Fruit fly (Drosophila melanogaster) whole organism, embryonic: ENCODE results near the gene prt.

ENCODE experiments used
- Ada2b ChIP-seq: fragments of 200-800 bp; sonication (Bioruptor generic); IDR thresholded peaks from 2 replicates; pipeline ENCODE4 v1.3.6; 2022; ENCODE audit warnings: missing biosample characterization, missing genetic modification characterization
- Bteb2 ChIP-seq: fragments of 200-800 bp; sonication (Bioruptor generic); optimal IDR thresholded peaks from 2 replicates; lab custom pipeline; 2016; ENCODE audit warnings: missing biosample characterization, missing genetic modification characterization
- CG10565 ChIP-seq: fragments of 200-800 bp; sonication (Bioruptor generic); optimal IDR thresholded peaks from 3 replicates; lab custom pipeline; 2016; ENCODE audit warnings: missing biosample characterization, mild to moderate bottlenecking, missing genetic modification characterization
- CG11085 ChIP-seq: fragments of 200-800 bp; sonication (Bioruptor generic); IDR thresholded peaks from 2 replicates; pipeline ENCODE4 v1.3.6; 2022; ENCODE audit warnings: missing biosample characterization, missing genetic modification characterization
- CG13894 ChIP-seq: fragments of 200-800 bp; sonication (Bioruptor generic); optimal IDR thresholded peaks from 3 replicates; lab custom pipeline; 2018; ENCODE audit warnings: missing biosample characterization, mild to moderate bottlenecking, missing genetic modification characterization, moderate library complexity
- CG14441 ChIP-seq: fragments of 200-800 bp; sonication (Bioruptor generic); IDR thresholded peaks from 2 replicates; pipeline ENCODE4 v1.3.6; 2022; ENCODE audit warnings: missing biosample characterization, missing genetic modification characterization
- CG18262 ChIP-seq: fragments of 200-800 bp; optimal IDR thresholded peaks from 3 replicates; lab custom pipeline; 2019; ENCODE audit warnings: missing biosample characterization, mild to moderate bottlenecking, missing genetic modification characterization, moderate library complexity
- CG18764 ChIP-seq: fragments of 200-800 bp; sonication (Bioruptor generic); optimal IDR thresholded peaks from 3 replicates; lab custom pipeline; 2016; ENCODE audit warnings: missing biosample characterization, missing genetic modification characterization
- CG30431 ChIP-seq: fragments of 200-800 bp; sonication (Bioruptor generic); optimal IDR thresholded peaks from 2 replicates; lab custom pipeline; 2017; ENCODE audit warnings: missing biosample characterization, missing genetic modification characterization
- CG31224 ChIP-seq: fragments of 200-800 bp; sonication (Bioruptor generic); IDR thresholded peaks from 2 replicates; pipeline ENCODE4 v1.3.6; 2022; ENCODE audit warnings: missing biosample characterization, missing genetic modification characterization
- CG3163 ChIP-seq: fragments of 200-800 bp; sonication (Bioruptor generic); optimal IDR thresholded peaks from 3 replicates; lab custom pipeline; 2016; ENCODE audit warnings: missing biosample characterization, missing genetic modification characterization
- CG32767 ChIP-seq: fragments of 200-800 bp; sonication (Bioruptor generic); IDR thresholded peaks from 2 replicates; pipeline ENCODE4 v1.3.6; 2022; ENCODE audit warnings: missing biosample characterization, missing genetic modification characterization
- CG4820 ChIP-seq: fragments of 200-800 bp; sonication (Bioruptor generic); optimal IDR thresholded peaks from 3 replicates; lab custom pipeline; 2016; ENCODE audit warnings: missing biosample characterization, missing genetic modification characterization
- CG7839 ChIP-seq: fragments of 200-800 bp; sonication (Bioruptor generic); optimal IDR thresholded peaks from 3 replicates; lab custom pipeline; 2018; ENCODE audit warnings: missing biosample characterization, mild to moderate bottlenecking, missing genetic modification characterization, moderate library complexity
- CG8281 ChIP-seq: fragments of 200-800 bp; sonication (Bioruptor generic); optimal IDR thresholded peaks from 2 replicates; lab custom pipeline; 2018; ENCODE audit warnings: missing biosample characterization, mild to moderate bottlenecking, missing genetic modification characterization, moderate library complexity
- CG8359 ChIP-seq: fragments of 200-800 bp; sonication (Bioruptor generic); optimal IDR thresholded peaks from 2 replicates; lab custom pipeline; 2017; ENCODE audit warnings: missing biosample characterization, mild to moderate bottlenecking, missing genetic modification characterization, borderline replicate concordance
- CG8944 ChIP-seq: fragments of 200-800 bp; sonication (Bioruptor generic); optimal IDR thresholded peaks from 3 replicates; lab custom pipeline; 2016; ENCODE audit warnings: missing biosample characterization, missing genetic modification characterization
- CG9876 ChIP-seq: fragments of 200-800 bp; sonication (Bioruptor generic); optimal IDR thresholded peaks from 2 replicates; lab custom pipeline; 2016; ENCODE audit warnings: missing biosample characterization, missing genetic modification characterization
- Deaf1 ChIP-seq: fragments of 200-800 bp; optimal IDR thresholded peaks from 3 replicates; lab custom pipeline; 2019; ENCODE audit warnings: missing biosample characterization, mild to moderate bottlenecking, missing genetic modification characterization, moderate library complexity
- E2f1 ChIP-seq: fragments of 200-800 bp; sonication (Bioruptor generic); IDR thresholded peaks from 2 replicates; pipeline ENCODE4 v1.3.6; 2022; ENCODE audit warnings: missing biosample characterization, missing genetic modification characterization
- Ets65A ChIP-seq: fragments of 200-800 bp; sonication (Bioruptor generic); peaks from one replicate; lab custom pipeline; 2016; ENCODE audit warnings: missing biosample characterization, missing genetic modification characterization
- H2.0 ChIP-seq: fragments of 200-800 bp; sonication (Bioruptor generic); IDR thresholded peaks from 2 replicates; pipeline ENCODE4 v1.3.6; 2022; ENCODE audit warnings: missing biosample characterization, missing genetic modification characterization
- Hand ChIP-seq: fragments of 200-800 bp; sonication (Bioruptor generic); optimal IDR thresholded peaks from 2 replicates; lab custom pipeline; 2017; ENCODE audit warnings: mild to moderate bottlenecking, missing biosample characterization, missing genetic modification reagents, missing genetic modification characterization
- Hr51 ChIP-seq, 2 experiments: fragments of 200-800 bp; sonication (Bioruptor generic); optimal IDR thresholded peaks; 2 replicates in 1 of 2; 3 replicates in 1 of 2; lab custom pipeline; 2016 to 2018; ENCODE audit warnings: missing biosample characterization in 2 of 2, missing genetic modification characterization in 2 of 2, mild to moderate bottlenecking in 1 of 2, moderate library complexity in 1 of 2
- Mad ChIP-seq: fragments of 200-800 bp; sonication (Bioruptor generic); optimal IDR thresholded peaks from 2 replicates; lab custom pipeline; 2016; ENCODE audit warnings: missing biosample characterization, missing genetic modification characterization
- Med ChIP-seq: fragments of 200-800 bp; sonication (Bioruptor generic); peaks from one replicate; lab custom pipeline; 2016; ENCODE audit warnings: missing biosample characterization, missing genetic modification characterization, mild to moderate bottlenecking, inconsistent platforms, moderate library complexity
- NfI ChIP-seq: fragments of 200-800 bp; sonication (Bioruptor generic); optimal IDR thresholded peaks from 3 replicates; lab custom pipeline; 2018; ENCODE audit warnings: missing biosample characterization, mild to moderate bottlenecking, missing genetic modification characterization, moderate library complexity
- Scr ChIP-seq: fragments of 200-800 bp; sonication (Bioruptor generic); IDR thresholded peaks from 2 replicates; pipeline ENCODE4 v1.3.6; 2022; ENCODE audit warnings: missing biosample characterization, missing genetic modification characterization; ENCODE audit not compliant: partially characterized antibody
- Side ChIP-seq: fragments of 200-800 bp; sonication (Bioruptor generic); optimal IDR thresholded peaks from 2 replicates; lab custom pipeline; 2016; ENCODE audit warnings: missing biosample characterization, missing genetic modification characterization
- abd-A ChIP-seq: fragments of 200-800 bp; sonication (Bioruptor generic); optimal IDR thresholded peaks from 3 replicates; lab custom pipeline; 2019; ENCODE audit warnings: missing biosample characterization, mild to moderate bottlenecking, missing genetic modification characterization, moderate library complexity
- crol ChIP-seq: fragments of 200-800 bp; sonication (Bioruptor generic); IDR thresholded peaks from 2 replicates; pipeline ENCODE4 v1.3.6; 2022; ENCODE audit warnings: missing biosample characterization, missing genetic modification characterization
- cwo ChIP-seq: fragments of 200-800 bp; sonication (Bioruptor generic); optimal IDR thresholded peaks from 3 replicates; lab custom pipeline; 2017; ENCODE audit warnings: missing biosample characterization, missing genetic modification characterization, mild to moderate bottlenecking, moderate library complexity, missing genetic modification reagents
- fd3F ChIP-seq: fragments of 200-800 bp; sonication (Bioruptor generic); optimal IDR thresholded peaks from 2 replicates; lab custom pipeline; 2018; ENCODE audit warnings: missing biosample characterization, mild to moderate bottlenecking, missing genetic modification characterization, moderate library complexity
- her ChIP-seq: fragments of 200-800 bp; sonication (Bioruptor generic); optimal IDR thresholded peaks from 2 replicates; lab custom pipeline; 2016; ENCODE audit warnings: missing biosample characterization, missing genetic modification characterization
- insv ChIP-seq, 2 experiments: fragments of 200-800 bp; sonication (Bioruptor generic); optimal IDR thresholded peaks; 3 replicates each; lab custom pipeline; 2016 to 2018; ENCODE audit warnings: missing biosample characterization in 2 of 2, missing genetic modification characterization in 2 of 2
- kah ChIP-seq: fragments of 200-800 bp; sonication (Bioruptor generic); optimal IDR thresholded peaks from 2 replicates; lab custom pipeline; 2018; ENCODE audit warnings: missing biosample characterization, mild to moderate bottlenecking, missing genetic modification characterization
- lilli ChIP-seq: fragments of 200-800 bp; sonication (Bioruptor generic); optimal IDR thresholded peaks from 3 replicates; lab custom pipeline; 2016; ENCODE audit warnings: missing biosample characterization, missing genetic modification characterization
- otp ChIP-seq: fragments of 200-800 bp; sonication (Bioruptor generic); IDR thresholded peaks from 3 replicates; pipeline ENCODE4, ENCODE4 v1.3.6; 2022; ENCODE audit warnings: missing biosample characterization, missing genetic modification characterization
- run ChIP-seq: fragments of 200-800 bp; sonication (Bioruptor generic); optimal IDR thresholded peaks from 3 replicates; lab custom pipeline; 2018; ENCODE audit warnings: missing biosample characterization, mild to moderate bottlenecking, missing genetic modification characterization
- stc ChIP-seq: fragments of 200-800 bp; sonication (Bioruptor generic); IDR thresholded peaks from 2 replicates; pipeline ENCODE4 v1.3.6; 2022; ENCODE audit warnings: missing biosample characterization, missing genetic modification characterization
- vnd ChIP-seq: fragments of 200-800 bp; sonication (Bioruptor generic); IDR thresholded peaks from 3 replicates; pipeline ENCODE4 v1.3.6; 2022; ENCODE audit warnings: missing biosample characterization, missing genetic modification characterization; ENCODE audit not compliant: partially characterized antibody
- wdn ChIP-seq: fragments of 200-800 bp; sonication (Bioruptor generic); IDR thresholded peaks from 2 replicates; pipeline ENCODE4 v1.3.6; 2022; ENCODE audit warnings: missing biosample characterization, missing genetic modification characterization
- zen ChIP-seq: fragments of 200-800 bp; sonication (Bioruptor generic); optimal IDR thresholded peaks from 3 replicates; lab custom pipeline; 2018; ENCODE audit warnings: missing biosample characterization, mild to moderate bottlenecking, missing genetic modification characterization, moderate library complexity

The prt gene

dm6 chr3R:23652525-23653108 is 46.2 kb downstream of the prt start (continued):
- TF ChIP-seq CG9876: peak; percentile 40
- no peak for TF ChIP-seq CG8944 (GFP tag; lab: Kevin White, UChicago)
- TF ChIP-seq cwo: peak; percentile 59
- TF ChIP-seq Hr51 (GFP tag; optimal IDR thresholded peaks at IDR 0.05; lab: Kevin White, UChicago): peak; percentile 15 to 56
- peak; percentile 16 for TF ChIP-seq run (tag; lab: Kevin White, UChicago)
- peak; percentile 6 for TF ChIP-seq CG30431 (GFP tag; lab: Kevin White, UChicago)
- TF ChIP-seq Hand (GFP tag; lab: Kevin White, UChicago): peak; percentile 43
- peak; percentile 63 for TF ChIP-seq Bteb2
- TF ChIP-seq CG3163: peak; percentile 50
- 0 out of 2 replicates have a peak, but pooled peaks have one; percentile 5 for TF ChIP-seq H2.0 (GFP tag; lab: Robert Waterston, UW)
- peak; percentile 61 for TF ChIP-seq Side
- TF ChIP-seq E2f1 (GFP tag; lab: Robert Waterston, UW): peak; percentile 25; the same call in 1 of the 2 replicates
- TF ChIP-seq fd3F (GFP tag; lab: Kevin White, UChicago): peak; percentile 91
- TF ChIP-seq CG4820 (GFP tag; lab: Kevin White, UChicago): no peak
- peak; percentile 41; the same call in 1 of the 2 replicates for TF ChIP-seq CG31224 (GFP tag; lab: Robert Waterston, UW)
- no peak for TF ChIP-seq insv (GFP tag; optimal IDR thresholded peaks at IDR 0.05; lab: Kevin White, UChicago)
- TF ChIP-seq Ada2b (GFP tag; lab: Robert Waterston, UW): peak; percentile 3; the same call in 1 of the 2 replicates
- TF ChIP-seq Mad (GFP tag; lab: Kevin White, UChicago): no peak
- TF ChIP-seq zen (tag; lab: Kevin White, UChicago): no peak
- TF ChIP-seq Scr: no peak
- peak; percentile 66; the same call in 1 of the 2 replicates for TF ChIP-seq CG11085 (GFP tag; lab: Robert Waterston, UW)
- peak; percentile 60 for TF ChIP-seq CG7839 (tag; lab: Kevin White, UChicago)
- no peak for TF ChIP-seq CG18262 (tag; lab: Kevin White, UChicago)
- peak; percentile 40; the same call in 1 of the 2 replicates for TF ChIP-seq CG32767 (GFP tag; lab: Robert Waterston, UW)
- TF ChIP-seq Deaf1 (tag; lab: Kevin White, UChicago): peak; percentile 13
- TF ChIP-seq NfI (GFP tag; lab: Kevin White, UChicago): peak; percentile 64
- peak; percentile 37 for TF ChIP-seq CG18764 (GFP tag; lab: Kevin White, UChicago)
- peak; percentile 57; the same call in 1 of the 2 replicates for TF ChIP-seq CG14441 (GFP tag; lab: Robert Waterston, UW)
- TF ChIP-seq CG8359 (GFP tag; lab: Kevin White, UChicago): no peak
- TF ChIP-seq lilli (GFP tag; lab: Kevin White, UChicago): peak; percentile 59
- TF ChIP-seq CG10565 (GFP tag; lab: Kevin White, UChicago): no peak
- TF ChIP-seq otp (GFP tag; lab: Robert Waterston, UW): 0 out of 3 replicates have a peak, but pooled peaks have one; percentile 49
- TF ChIP-seq her (GFP tag; lab: Kevin White, UChicago): peak; percentile 51
- peak; percentile 50; the same call in 1 of the 2 replicates for TF ChIP-seq stc
- TF ChIP-seq wdn (GFP tag; lab: Robert Waterston, UW): 0 out of 2 replicates have a peak, but pooled peaks have one; percentile 21
- peak; percentile 54 for TF ChIP-seq CG8281 (tag; lab: Kevin White, UChicago)
- TF ChIP-seq, all 482 proteins: peak for 242

dm6 chr3R:23649831-23650230 is 49.0 kb downstream of the prt start:
- TF ChIP-seq kah (GFP tag; lab: Kevin White, UChicago): no peak
- TF ChIP-seq Ets65A: peak; percentile 63
- TF ChIP-seq abd-A (tag; lab: Kevin White, UChicago): peak; percentile 90
- TF ChIP-seq crol (GFP tag; lab: Robert Waterston, UW): peak; percentile 48; the same call in 1 of the 2 replicates
- TF ChIP-seq Med (GFP tag; lab: Kevin White, UChicago): peak; percentile 32
- TF ChIP-seq CG13894: peak; percentile 15
- no peak for TF ChIP-seq vnd (GFP tag; lab: Robert Waterston, UW)
- TF ChIP-seq, all 482 proteins: peak for 5
